Worm (Caenorhabditis elegans): ENCODE measurements around the gene dep-1.
A peak's percentile ranks its signal among the peaks of the same experiment; 100 is the strongest.

The dep-1 gene

ce11 chrII:8959081-8959480 lies 60.5 kb downstream of the dep-1 start (continued):
- no peak for TF ChIP-seq alr-1 (tag; optimal IDR thresholded peaks at IDR 0.05; ENCODE audit: borderline replicate concordance)
- no peak for TF ChIP-seq ztf-11 (tag; optimal IDR thresholded peaks at IDR 0.05)
- no peak for TF ChIP-seq nhr-28 (tag; optimal IDR thresholded peaks at IDR 0.05)
- no peak for TF ChIP-seq swsn-7 (tag; optimal IDR thresholded peaks at IDR 0.05)
- peak; percentile 66 for TF ChIP-seq nhr-19 (GFP tag; conservative IDR thresholded peaks at IDR 0.05)
- no peak for TF ChIP-seq unc-30 (tag; optimal IDR thresholded peaks at IDR 0.05)
- TF ChIP-seq efl-3 (GFP tag; optimal IDR thresholded peaks at IDR 0.05) = no peak
- no peak for TF ChIP-seq ets-5 (GFP tag; IDR thresholded peaks at IDR 0.05)
- TF ChIP-seq nhr-84 (tag; optimal IDR thresholded peaks at IDR 0.05) = no peak
- no peak for TF ChIP-seq lir-3 (tag; optimal IDR thresholded peaks at IDR 0.05; ENCODE audit: poor library complexity)
- peak in 1 of 3 experiments; percentile 14 for TF ChIP-seq dpl-1 (GFP tag; optimal IDR thresholded peaks at IDR 0.05)
- no peak for TF ChIP-seq irx-1 (tag; optimal IDR thresholded peaks at IDR 0.05)
- peak; percentile 35 for TF ChIP-seq tbx-2 (tag; optimal IDR thresholded peaks at IDR 0.05)
- TF ChIP-seq tlp-1 (tag; optimal IDR thresholded peaks at IDR 0.05) = no peak
- TF ChIP-seq hlh-4 (tag; optimal IDR thresholded peaks at IDR 0.05) = no peak
- no peak for TF ChIP-seq vab-15 (tag; optimal IDR thresholded peaks at IDR 0.05)
- no peak for TF ChIP-seq ceh-88 (GFP tag; IDR thresholded peaks at IDR 0.05)
- TF ChIP-seq blmp-1 (tag; optimal IDR thresholded peaks at IDR 0.05) = peak; percentile 81
- TF ChIP-seq fos-1 (tag; optimal IDR thresholded peaks at IDR 0.05) = no peak
- no peak for TF ChIP-seq lin-35 (GFP tag; optimal IDR thresholded peaks at IDR 0.05)
- no peak for TF ChIP-seq nhr-76 (tag; optimal IDR thresholded peaks at IDR 0.05)
- no peak for TF ChIP-seq egl-13 (tag; optimal IDR thresholded peaks at IDR 0.05)
- no peak for TF ChIP-seq elt-2 (tag; optimal IDR thresholded peaks at IDR 0.05)
- TF ChIP-seq nhr-20 (tag; optimal IDR thresholded peaks at IDR 0.05) = peak; percentile 53
- no peak for TF ChIP-seq aly-2 (tag; optimal IDR thresholded peaks at IDR 0.05)
- no peak for TF ChIP-seq C34B4.2 (tag; optimal IDR thresholded peaks at IDR 0.05)
- no peak for TF ChIP-seq isw-1 (GFP tag; IDR thresholded peaks at IDR 0.05)
- no peak for TF ChIP-seq ceh-8 (GFP tag; optimal IDR thresholded peaks at IDR 0.05)
- TF ChIP-seq mab-9 (GFP tag; IDR thresholded peaks at IDR 0.05) = no peak
- TF ChIP-seq snu-23 (GFP tag; optimal IDR thresholded peaks at IDR 0.05) = peak; percentile 55
- no peak for TF ChIP-seq lin-15B (tag; optimal IDR thresholded peaks at IDR 0.05)
- TF ChIP-seq ceh-63 (GFP tag; optimal IDR thresholded peaks at IDR 0.05) = no peak
- no peak for TF ChIP-seq grh-1 (GFP tag; IDR thresholded peaks at IDR 0.05)
- no peak for TF ChIP-seq ceh-90 (tag; optimal IDR thresholded peaks at IDR 0.05)
- TF ChIP-seq nhr-71 (tag; optimal IDR thresholded peaks at IDR 0.05) = peak; percentile 89
- TF ChIP-seq skn-1 (tag; optimal IDR thresholded peaks at IDR 0.05) = no peak
- peak; percentile 22 for TF ChIP-seq nhr-47 (tag; optimal IDR thresholded peaks at IDR 0.05)
- TF ChIP-seq xbp-1 (tag; optimal IDR thresholded peaks at IDR 0.05) = no peak
- no peak for TF ChIP-seq unc-86 (tag; optimal IDR thresholded peaks at IDR 0.05)
- no peak for TF ChIP-seq fkh-10 (GFP tag; optimal IDR thresholded peaks at IDR 0.05)
- no peak for TF ChIP-seq C16A3.4 (tag; optimal IDR thresholded peaks at IDR 0.05)
- TF ChIP-seq mef-2 (tag; optimal IDR thresholded peaks at IDR 0.05) = no peak
- peak in 1 of 2 experiments; percentile 32 for TF ChIP-seq efl-1 (optimal IDR thresholded peaks at IDR 0.05)
- no peak for TF ChIP-seq efl-1 (GFP tag; optimal IDR thresholded peaks at IDR 0.05 in 1 of 2)
- no peak for TF ChIP-seq mep-1 (tag; optimal IDR thresholded peaks at IDR 0.05)
- no peak for TF ChIP-seq sptf-1 (tag; optimal IDR thresholded peaks at IDR 0.05)
- no peak for TF ChIP-seq aha-1 (tag; optimal IDR thresholded peaks at IDR 0.05)
- no peak for TF ChIP-seq pax-3 (tag; optimal IDR thresholded peaks at IDR 0.05)
- TF ChIP-seq Y116A8C.19 (tag; optimal IDR thresholded peaks at IDR 0.05; ENCODE audit: borderline replicate concordance) = no peak
- peak in 1 of 2 experiments; percentile 63 for TF ChIP-seq mdl-1 (tag; optimal IDR thresholded peaks at IDR 0.05)
- TF ChIP-seq nhr-11 (tag; optimal IDR thresholded peaks at IDR 0.05) = no peak
- TF ChIP-seq hpl-2 (GFP tag; optimal IDR thresholded peaks at IDR 0.05) = no peak
- no peak for TF ChIP-seq nhr-12 (tag; optimal IDR thresholded peaks at IDR 0.05)
- no peak for TF ChIP-seq sox-4 (tag; optimal IDR thresholded peaks at IDR 0.05)
- TF ChIP-seq ces-1 (GFP tag; optimal IDR thresholded peaks at IDR 0.05) = no peak

All from whole organism, L1 larva.